Worm (Caenorhabditis elegans): ENCODE data around the gene dop-1.

dop-1 gene

DNA sequence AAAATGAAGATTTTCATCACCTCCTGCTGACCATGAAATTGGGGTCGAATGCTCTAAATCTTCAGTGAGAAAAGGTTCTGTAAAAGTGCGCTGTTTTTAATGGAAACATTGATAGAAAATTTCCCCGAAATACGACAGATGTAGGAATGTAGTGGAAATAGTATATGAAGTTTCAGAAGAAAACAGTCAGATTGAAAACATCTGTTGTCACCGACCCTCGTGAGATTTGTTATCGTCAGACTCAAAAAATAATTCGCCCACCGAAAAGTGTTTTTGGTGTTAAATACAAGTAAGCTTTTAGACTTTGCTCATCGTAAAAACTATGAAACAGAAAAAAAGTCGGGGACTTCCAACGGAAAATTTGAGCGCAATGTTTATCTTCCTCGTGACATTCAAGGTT, 53.8 kb downstream of the dop-1 start, which contains the start of gene F14H12.8:
Gene F14H12.8, minus strand, starts transcription at position 101 of the 400 bp plus-strand sequence.
- no peak for TF ChIP-seq ces-1 (GFP tag; optimal IDR thresholded peaks at IDR 0.05)
- no peak for TF ChIP-seq snpc-4 (tag; optimal IDR thresholded peaks at IDR 0.05)
- TF ChIP-seq hpl-2 (GFP tag; optimal IDR thresholded peaks at IDR 0.05), result no peak
- TF ChIP-seq vab-15 (tag; optimal IDR thresholded peaks at IDR 0.05), result no peak
- no peak for TF ChIP-seq fos-1 (tag; optimal IDR thresholded peaks at IDR 0.05)
- TF ChIP-seq dsc-1 (tag; optimal IDR thresholded peaks at IDR 0.05), result no peak
- TF ChIP-seq efl-1 (optimal IDR thresholded peaks at IDR 0.05), result no peak
- no peak for TF ChIP-seq efl-1 (GFP tag; optimal IDR thresholded peaks at IDR 0.05 in 1 of 2)
- TF ChIP-seq lin-14 (GFP tag; optimal IDR thresholded peaks at IDR 0.05), result no peak
- TF ChIP-seq pqm-1 (tag; optimal IDR thresholded peaks at IDR 0.05), result no peak
- no peak for TF ChIP-seq nhr-90 (tag; optimal IDR thresholded peaks at IDR 0.05; ENCODE audit: poor library complexity)
- no peak for TF ChIP-seq lsy-2 (tag; optimal IDR thresholded peaks at IDR 0.05)
- TF ChIP-seq egl-13 (tag; optimal IDR thresholded peaks at IDR 0.05), result no peak

DNA sequence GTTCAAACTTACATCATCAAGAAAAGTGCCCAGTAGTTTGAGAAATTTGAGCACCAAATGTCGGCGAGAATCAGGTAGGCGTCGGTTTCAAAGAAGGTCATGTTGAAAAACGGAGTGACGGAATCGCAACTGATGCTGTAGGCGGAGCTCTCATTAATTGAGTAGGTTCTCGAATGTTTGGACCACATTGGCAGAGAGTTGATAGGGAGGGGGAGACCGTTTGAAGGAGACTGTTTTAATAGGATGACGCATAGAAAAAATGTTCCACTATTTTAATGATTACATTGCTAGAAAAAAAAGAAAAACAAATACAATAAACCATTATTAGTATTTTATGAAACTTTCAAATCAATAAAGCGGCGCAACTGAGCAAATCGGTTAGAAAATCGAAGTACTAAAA, 55.5 kb downstream of the dop-1 start, which contains the start of gene F14H12.17:
Gene F14H12.17, minus strand, starts transcription at position 101 of the 400 bp plus-strand sequence.
- TF ChIP-seq isw-1 (GFP tag; IDR thresholded peaks at IDR 0.05), result no peak
- TF ChIP-seq nhr-19 (GFP tag; conservative IDR thresholded peaks at IDR 0.05), result no peak
- TF ChIP-seq elt-2 (tag; optimal IDR thresholded peaks at IDR 0.05), result no peak
- TF ChIP-seq ama-1 (optimal IDR thresholded peaks at IDR 0.05), result no peak
- no peak for TF ChIP-seq ceh-82 (tag; optimal IDR thresholded peaks at IDR 0.05)
- TF ChIP-seq hlh-17 (GFP tag; optimal IDR thresholded peaks at IDR 0.05; ENCODE audit: borderline replicate concordance), result no peak
- no peak for TF ChIP-seq aly-2 (tag; optimal IDR thresholded peaks at IDR 0.05)
- TF ChIP-seq swsn-7 (tag; optimal IDR thresholded peaks at IDR 0.05), result no peak

DNA sequence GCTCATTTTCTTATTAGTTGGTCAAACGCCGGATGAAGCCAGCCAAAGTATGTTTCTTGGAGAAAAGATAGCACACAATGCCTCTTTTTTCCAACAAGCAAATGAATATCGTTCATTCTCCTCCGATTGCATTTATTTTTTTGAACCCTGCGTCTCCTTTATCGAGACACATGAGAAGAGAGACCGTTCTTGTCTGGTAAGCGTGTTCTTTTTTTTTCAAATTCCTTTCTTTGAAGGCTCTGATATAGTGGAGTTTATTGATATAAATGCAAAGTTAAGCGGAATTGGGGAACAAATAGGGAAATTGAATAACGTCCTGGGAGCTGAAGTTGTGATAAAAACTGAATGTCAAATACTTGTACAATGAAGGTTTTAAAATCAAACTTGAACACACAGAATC, 56.1 kb downstream of the dop-1 start, which contains the start of gene F14H12.7:
Gene F14H12.7, minus strand, starts transcription at position 101 of the 400 bp plus-strand sequence.
- TF ChIP-seq nhr-28 (tag; optimal IDR thresholded peaks at IDR 0.05) (no peak), elt-3 (tag; optimal IDR thresholded peaks at IDR 0.05) (no peak), mab-9 (GFP tag; IDR thresholded peaks at IDR 0.05) (no peak), efl-1 (optimal IDR thresholded peaks at IDR 0.05) (no peak), efl-1 (GFP tag; optimal IDR thresholded peaks at IDR 0.05 in 1 of 2) (no peak)
